Fruit fly (Drosophila melanogaster) whole organism, wandering third instar larva: ENCODE measurements around the gene Ythdf.

ENCODE experiments used
- Abd-B ChIP-seq: fragments of >200 bp; optimal IDR thresholded peaks from 2 replicates; lab custom pipeline; 2017; ENCODE audit warnings: missing biosample characterization, missing genetic modification characterization
- Hnf4 ChIP-seq: fragments of 200-800 bp; sonication (Bioruptor generic); optimal IDR thresholded peaks from 2 replicates; lab custom pipeline; 2016; ENCODE audit warnings: missing biosample characterization, mild to moderate bottlenecking, missing genetic modification characterization
- Mio ChIP-seq: sonication (Bioruptor generic); optimal IDR thresholded peaks from 2 replicates; lab custom pipeline; 2016; ENCODE audit warnings: missing biosample characterization, missing genetic modification characterization
- N ChIP-seq: fragments of >200 bp; optimal IDR thresholded peaks from 2 replicates; lab custom pipeline; 2018; ENCODE audit warnings: missing biosample characterization, missing external identifiers, missing genetic modification characterization
- Rel ChIP-seq, 2 experiments: fragments of 200-800 bp; sonication (Bioruptor generic) in 1 of 2; optimal IDR thresholded peaks; 2 replicates in 1 of 2; 3 replicates in 1 of 2; lab custom pipeline; 2016 to 2019; ENCODE audit warnings: mild to moderate bottlenecking in 2 of 2, missing biosample characterization in 2 of 2, missing genetic modification characterization in 2 of 2, moderate library complexity in 1 of 2
- Vsx2 ChIP-seq: fragments of 200-300, 225-300 bp; sonication (Bioruptor generic); optimal IDR thresholded peaks from 2 replicates; lab custom pipeline; 2018; ENCODE audit warnings: missing biosample characterization, missing genetic modification characterization; ENCODE audit not compliant: partially characterized antibody
- lola ChIP-seq: fragments of >200 bp; optimal IDR thresholded peaks from 2 replicates; lab custom pipeline; 2017; ENCODE audit warnings: missing biosample characterization, missing genetic modification characterization
- psq ChIP-seq: fragments of 200-800 bp; sonication (Bioruptor generic); optimal IDR thresholded peaks from 3 replicates; lab custom pipeline; 2017; ENCODE audit warnings: missing biosample characterization, mild to moderate bottlenecking, missing genetic modification characterization, moderate library complexity

DNA sequence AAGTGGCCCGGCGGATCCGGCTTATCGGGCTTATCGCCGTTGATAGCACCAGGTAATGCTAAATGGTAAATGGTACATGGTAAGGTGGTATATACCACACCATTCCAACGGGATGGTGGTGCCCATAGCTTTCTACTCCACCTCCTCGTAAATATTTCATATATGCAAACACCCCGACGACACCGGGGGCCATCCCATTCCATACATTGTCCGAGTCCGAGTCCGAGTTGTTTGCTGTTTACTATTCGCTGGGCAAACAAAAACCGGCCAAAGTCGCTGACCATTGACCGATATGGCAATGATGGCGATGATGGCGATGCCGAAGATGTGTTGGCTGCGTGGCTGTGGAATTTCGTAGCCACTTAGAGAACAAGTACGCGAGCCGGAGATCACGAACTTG is 35.0 kb downstream of the Ythdf start:
- no peak for TF ChIP-seq Mio
- TF ChIP-seq Abd-B (GFP tag; lab: Kevin White, UChicago): no peak
- no peak for TF ChIP-seq Rel (GFP tag; optimal IDR thresholded peaks at IDR 0.05; lab: Kevin White, UChicago)
- TF ChIP-seq Rel (tag; optimal IDR thresholded peaks at IDR 0.05; lab: Kevin White, UChicago): no peak
- no peak for TF ChIP-seq psq (GFP tag; lab: Kevin White, UChicago)
- TF ChIP-seq N (GFP tag; lab: Kevin White, UChicago): no peak
- TF ChIP-seq Hnf4: no peak
- no peak for TF ChIP-seq lola (GFP tag; lab: Kevin White, UChicago)
- TF ChIP-seq Vsx2 (GFP tag; lab: Kevin White, UChicago): no peak
